Worm (Caenorhabditis elegans): ENCODE data around the gene R144.13.
A peak's percentile ranks its signal among the peaks of the same experiment; 100 is the strongest.

Gene R144.13

DNA sequence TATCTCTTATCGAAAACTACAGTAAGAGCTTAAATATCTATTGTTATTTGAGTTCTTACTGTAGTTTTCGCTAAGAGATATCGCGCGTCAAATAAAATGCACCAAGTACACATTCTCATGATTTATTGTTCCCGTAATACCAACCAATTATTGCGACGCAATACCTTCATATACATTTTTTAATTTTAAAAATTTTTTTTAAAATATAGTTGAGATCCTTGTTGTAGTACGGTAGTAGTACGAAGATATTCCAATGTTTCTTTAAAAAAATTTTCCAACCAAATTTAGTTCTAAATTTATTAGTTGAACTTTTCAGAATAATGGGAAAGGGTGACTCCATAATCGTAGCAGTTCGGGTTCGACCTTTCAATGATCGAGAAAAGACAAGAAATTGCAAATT, 7.6 kb downstream of the R144.13 start, which contains the start of gene klp-6:
Gene klp-6 (plus strand): TSS at position 301 of the 400 bp plus-strand sequence.
- TF ChIP-seq mec-3 (tag; optimal IDR thresholded peaks at IDR 0.05; ENCODE audit: borderline replicate concordance): no peak
- TF ChIP-seq fax-1 (tag; optimal IDR thresholded peaks at IDR 0.05): no peak
- no peak for TF ChIP-seq tbx-2 (tag; optimal IDR thresholded peaks at IDR 0.05)
- no peak for TF ChIP-seq pros-1 (tag; optimal IDR thresholded peaks at IDR 0.05)
- TF ChIP-seq ref-2 (tag; optimal IDR thresholded peaks at IDR 0.05): no peak
- no peak for TF ChIP-seq Y22D7AL.16 (tag; optimal IDR thresholded peaks at IDR 0.05)
- TF ChIP-seq lim-6 (tag; optimal IDR thresholded peaks at IDR 0.05): no peak
- no peak for TF ChIP-seq eyg-1 (tag; optimal IDR thresholded peaks at IDR 0.05)
- no peak for TF ChIP-seq ets-4 (tag; optimal IDR thresholded peaks at IDR 0.05)
- TF ChIP-seq nfya-1 (tag; optimal IDR thresholded peaks at IDR 0.05): no peak
- TF ChIP-seq pqm-1 (tag; optimal IDR thresholded peaks at IDR 0.05): no peak
- no peak for TF ChIP-seq ceh-2 (tag; optimal IDR thresholded peaks at IDR 0.05)
- no peak for TF ChIP-seq gmeb-2 (tag; optimal IDR thresholded peaks at IDR 0.05)
- TF ChIP-seq ceh-9 (tag; optimal IDR thresholded peaks at IDR 0.05): no peak
- no peak for TF ChIP-seq hlh-15 (tag; optimal IDR thresholded peaks at IDR 0.05)

DNA sequence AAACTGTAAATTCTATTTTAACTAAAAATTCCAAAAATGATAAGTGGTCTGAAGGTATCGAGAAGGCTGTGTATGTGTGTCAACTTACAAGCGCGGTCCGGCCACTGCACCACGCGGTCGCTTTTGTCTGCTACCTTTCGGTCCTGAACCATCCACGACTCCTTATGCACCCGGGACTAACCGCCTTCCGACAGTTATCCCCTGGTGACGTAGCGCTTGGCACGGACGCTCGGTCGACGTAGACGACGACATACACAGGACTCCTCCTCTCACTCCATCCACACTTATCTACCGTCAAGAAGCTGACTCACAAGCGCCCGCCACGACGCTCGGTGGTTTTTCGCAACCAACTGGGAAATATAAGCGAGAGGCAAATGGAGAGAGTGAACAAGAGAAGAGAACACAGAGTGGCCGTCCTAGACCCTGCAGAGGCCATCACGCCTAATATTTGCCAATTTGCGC, 8.3 kb downstream of the R144.13 start:
- peak; percentile 80 for TF ChIP-seq eyg-1 (tag; optimal IDR thresholded peaks at IDR 0.05)
- peak; percentile 55 for TF ChIP-seq tbx-7 (tag; optimal IDR thresholded peaks at IDR 0.05)
- peak; percentile 67 for TF ChIP-seq gmeb-2 (tag; optimal IDR thresholded peaks at IDR 0.05)
- TF ChIP-seq ceh-45 (GFP tag; IDR thresholded peaks at IDR 0.05): peak; percentile 87
- peak; percentile 83 for TF ChIP-seq ceh-14 (tag; optimal IDR thresholded peaks at IDR 0.05)
- peak; percentile 11 for TF ChIP-seq ahr-1 (tag; optimal IDR thresholded peaks at IDR 0.05)
- peak; percentile 54 for TF ChIP-seq zip-5 (tag; optimal IDR thresholded peaks at IDR 0.05)
- TF ChIP-seq ets-4 (tag; optimal IDR thresholded peaks at IDR 0.05): peak; percentile 97
- TF ChIP-seq sox-4 (tag; optimal IDR thresholded peaks at IDR 0.05): peak; percentile 75
- peak; percentile 81 for TF ChIP-seq fax-1 (tag; optimal IDR thresholded peaks at IDR 0.05)
- peak; percentile 81 for TF ChIP-seq pat-9 (tag; optimal IDR thresholded peaks at IDR 0.05)
- TF ChIP-seq F13H6.1 (tag; optimal IDR thresholded peaks at IDR 0.05): peak; percentile 85
- peak; percentile 87 for TF ChIP-seq ceh-24 (tag; optimal IDR thresholded peaks at IDR 0.05)
- TF ChIP-seq elt-2 (tag; optimal IDR thresholded peaks at IDR 0.05): peak; percentile 95
- peak; percentile 75 for TF ChIP-seq unc-86 (tag; optimal IDR thresholded peaks at IDR 0.05)
- TF ChIP-seq fkh-6 (tag; optimal IDR thresholded peaks at IDR 0.05): peak; percentile 88
- TF ChIP-seq madf-2 (tag; optimal IDR thresholded peaks at IDR 0.05): peak; percentile 50
- TF ChIP-seq C38D4.7 (GFP tag; optimal IDR thresholded peaks at IDR 0.05): peak; percentile 78
- TF ChIP-seq hlh-15 (tag; optimal IDR thresholded peaks at IDR 0.05): peak; percentile 54
- TF ChIP-seq pha-2 (tag; optimal IDR thresholded peaks at IDR 0.05): peak; percentile 86
- peak; percentile 67 for TF ChIP-seq unc-3 (GFP tag; conservative IDR thresholded peaks at IDR 0.05)
- peak; percentile 91 for TF ChIP-seq unc-3 (tag; optimal IDR thresholded peaks at IDR 0.05)
- TF ChIP-seq lim-6 (tag; optimal IDR thresholded peaks at IDR 0.05): peak; percentile 45
- peak; percentile 77 for TF ChIP-seq lin-11 (tag; optimal IDR thresholded peaks at IDR 0.05)
- TF ChIP-seq C08G9.2 (tag; optimal IDR thresholded peaks at IDR 0.05): peak; percentile 86
- peak; percentile 92 for TF ChIP-seq dmd-4 (tag; optimal IDR thresholded peaks at IDR 0.05; ENCODE audit: borderline replicate concordance)
- TF ChIP-seq pros-1 (tag; optimal IDR thresholded peaks at IDR 0.05): peak; percentile 24
- peak; percentile 86 for TF ChIP-seq K02D7.2 (tag; optimal IDR thresholded peaks at IDR 0.05)
- TF ChIP-seq ceh-31 (tag; optimal IDR thresholded peaks at IDR 0.05): peak; percentile 81
- TF ChIP-seq hlh-8 (tag; optimal IDR thresholded peaks at IDR 0.05): peak; percentile 52
- peak; percentile 93 for TF ChIP-seq T23F11.4 (GFP tag; optimal IDR thresholded peaks at IDR 0.05)
- TF ChIP-seq hlh-30 (tag; optimal IDR thresholded peaks at IDR 0.05; ENCODE audit: insufficient read depth): peak; percentile 47
- TF ChIP-seq mec-3 (tag; optimal IDR thresholded peaks at IDR 0.05; ENCODE audit: borderline replicate concordance): peak; percentile 51
- peak; percentile 84 for TF ChIP-seq ceh-6 (GFP tag; optimal IDR thresholded peaks at IDR 0.05)
- TF ChIP-seq ttx-3 (tag; optimal IDR thresholded peaks at IDR 0.05): peak; percentile 81
- peak; percentile 91 for TF ChIP-seq ref-2 (tag; optimal IDR thresholded peaks at IDR 0.05)
- peak; percentile 82 for TF ChIP-seq sdc-2 (tag; optimal IDR thresholded peaks at IDR 0.05)
- TF ChIP-seq ceh-19 (GFP tag; optimal IDR thresholded peaks at IDR 0.05): peak; percentile 90
- peak; percentile 60 for TF ChIP-seq pqm-1 (tag; optimal IDR thresholded peaks at IDR 0.05)
- TF ChIP-seq ceh-48 (tag; optimal IDR thresholded peaks at IDR 0.05): peak; percentile 67
- peak; percentile 84 for TF ChIP-seq dve-1 (tag; optimal IDR thresholded peaks at IDR 0.05)
- TF ChIP-seq unc-42 (tag; optimal IDR thresholded peaks at IDR 0.05): peak; percentile 69
- TF ChIP-seq K09A11.1 (tag; optimal IDR thresholded peaks at IDR 0.05; ENCODE audit: insufficient read depth): peak; percentile 39
- peak; percentile 85 for TF ChIP-seq che-1 (tag; optimal IDR thresholded peaks at IDR 0.05)
